Worm (Caenorhabditis elegans) whole organism, mixed stage, embryonic: ENCODE results near the gene M18.3.

Source experiments
- blmp-1 ChIP-seq: fragments of 150-350 bp; optimal IDR thresholded peaks from 2 replicates; lab custom pipeline; 2014; ENCODE audit warnings: missing biosample characterization, missing genetic modification characterization
- ces-1 ChIP-seq: fragments of 150-350 bp; optimal IDR thresholded peaks from 2 replicates; lab custom pipeline; 2014; ENCODE audit warnings: missing biosample characterization, missing genetic modification reagents, missing genetic modification characterization
- elt-1 ChIP-seq: sonication (generic microtip); optimal IDR thresholded peaks from 2 replicates; lab custom pipeline; 2017; ENCODE audit warnings: missing genetic modification characterization, mild to moderate bottlenecking, missing compliant biosample characterization, antibody characterized with exemption, moderate library complexity, borderline replicate concordance; ENCODE audit not compliant: insufficient read depth
- nhr-237 ChIP-seq: fragments of 150-350 bp; optimal IDR thresholded peaks from 2 replicates; lab custom pipeline; 2014; ENCODE audit warnings: missing biosample characterization, missing genetic modification characterization
- unc-62 ChIP-seq: fragments of 150-350 bp; optimal IDR thresholded peaks from 2 replicates; lab custom pipeline; 2014; ENCODE audit warnings: missing biosample characterization, missing genetic modification reagents, missing genetic modification characterization

ce11 chrIV:12108984-12109657 is 3.5 kb downstream of the M18.3 start:
- TF ChIP-seq nhr-237 (tag; lab: Kevin White, UChicago) = no peak
- TF ChIP-seq elt-1 (tag; lab: Kevin White, UChicago) = no peak
- TF ChIP-seq ces-1 (GFP tag; lab: Kevin White, UChicago) = no peak
- no peak for TF ChIP-seq blmp-1 (tag; lab: Kevin White, UChicago)
- no peak for TF ChIP-seq unc-62 (GFP tag; lab: Kevin White, UChicago)
